Fruit fly (Drosophila melanogaster) whole organism, adult: ENCODE data around the gene CG32079.

ENCODE experiments used
- CG12768 ChIP-seq: fragments of 200-800 bp; sonication (Bioruptor generic); optimal IDR thresholded peaks from 2 replicates; lab custom pipeline; 2017; ENCODE audit warnings: missing biosample characterization, missing genetic modification characterization, mild to moderate bottlenecking, moderate library complexity, missing genetic modification reagents
- CG14711 ChIP-seq: fragments of 200-800 bp; sonication (Bioruptor generic); optimal IDR thresholded peaks from 2 replicates; lab custom pipeline; 2018; ENCODE audit warnings: missing biosample characterization, mild to moderate bottlenecking, missing genetic modification characterization, moderate library complexity
- CG1620 ChIP-seq: fragments of 200-800 bp; sonication (Bioruptor generic); optimal IDR thresholded peaks from 2 replicates; lab custom pipeline; 2016; ENCODE audit warnings: missing biosample characterization, missing genetic modification characterization
- CG33017 ChIP-seq: fragments of 200-800 bp; sonication (Bioruptor generic); optimal IDR thresholded peaks from 2 replicates; lab custom pipeline; 2018; ENCODE audit warnings: missing biosample characterization, mild to moderate bottlenecking, missing genetic modification characterization, moderate library complexity
- CG5204 ChIP-seq: fragments of 200-800 bp; sonication (Bioruptor generic); optimal IDR thresholded peaks from 2 replicates; lab custom pipeline; 2016; ENCODE audit warnings: missing biosample characterization, missing genetic modification characterization
- CG7045 ChIP-seq: fragments of 200-800 bp; sonication (Bioruptor generic); optimal IDR thresholded peaks from 2 replicates; lab custom pipeline; 2017; ENCODE audit warnings: missing biosample characterization, mild to moderate bottlenecking, missing genetic modification characterization
- CG7101 ChIP-seq: fragments of 200-800 bp; sonication (Bioruptor generic); optimal IDR thresholded peaks from 2 replicates; lab custom pipeline; 2018; ENCODE audit warnings: missing biosample characterization, mild to moderate bottlenecking, missing genetic modification characterization, moderate library complexity
- Clk ChIP-seq: fragments of 200-800 bp; sonication (Bioruptor generic); optimal IDR thresholded peaks from 2 replicates; lab custom pipeline; 2017; ENCODE audit warnings: missing biosample characterization, missing genetic modification characterization
- Crg-1 ChIP-seq: fragments of 200-800 bp; sonication (Bioruptor generic); optimal IDR thresholded peaks from 2 replicates; lab custom pipeline; 2016; ENCODE audit warnings: missing biosample characterization, missing genetic modification characterization
- Hr96 ChIP-seq: fragments of 200-800 bp; sonication (Bioruptor generic); optimal IDR thresholded peaks from 2 replicates; lab custom pipeline; 2016; ENCODE audit warnings: missing biosample characterization, missing genetic modification characterization
- Mnt ChIP-seq: fragments of 200-800 bp; sonication (Bioruptor generic); optimal IDR thresholded peaks from 2 replicates; lab custom pipeline; 2016; ENCODE audit warnings: missing biosample characterization, mild to moderate bottlenecking, missing genetic modification characterization
- bab1 ChIP-seq: fragments of 200-800 bp; sonication (Bioruptor generic); optimal IDR thresholded peaks from 3 replicates; lab custom pipeline; 2019; ENCODE audit warnings: missing biosample characterization, mild to moderate bottlenecking, missing genetic modification characterization, moderate library complexity
- cic ChIP-seq: fragments of 200-800 bp; sonication (Bioruptor generic); optimal IDR thresholded peaks from 2 replicates; lab custom pipeline; 2017; ENCODE audit warnings: missing biosample characterization, mild to moderate bottlenecking, missing genetic modification characterization, moderate library complexity
- cnc ChIP-seq, 2 experiments: fragments of >200 bp; optimal IDR thresholded peaks; 2 replicates each; lab custom pipeline; 2017
- kay ChIP-seq: fragments of 200-800 bp; sonication (Bioruptor generic); peaks from one replicate; lab custom pipeline; 2016; ENCODE audit warnings: missing biosample characterization, missing genetic modification characterization, borderline replicate concordance
- ovo ChIP-seq: fragments of 200-800 bp; sonication (Bioruptor generic); optimal IDR thresholded peaks from 2 replicates; lab custom pipeline; 2016; ENCODE audit warnings: missing biosample characterization, missing genetic modification characterization
- pad ChIP-seq: fragments of 200-800 bp; sonication (Bioruptor generic); optimal IDR thresholded peaks from 3 replicates; lab custom pipeline; 2017; ENCODE audit warnings: missing biosample characterization, missing genetic modification characterization, mild to moderate bottlenecking, moderate library complexity, missing genetic modification reagents
- tj ChIP-seq: fragments of 200-800 bp; sonication (Bioruptor generic); optimal IDR thresholded peaks from 3 replicates; lab custom pipeline; 2017; ENCODE audit warnings: missing biosample characterization, mild to moderate bottlenecking, missing genetic modification characterization, moderate library complexity
- toe ChIP-seq: fragments of 200-800 bp; sonication (Bioruptor generic); optimal IDR thresholded peaks from 2 replicates; lab custom pipeline; 2016; ENCODE audit warnings: missing biosample characterization, missing genetic modification characterization

Gene CG32079

DNA sequence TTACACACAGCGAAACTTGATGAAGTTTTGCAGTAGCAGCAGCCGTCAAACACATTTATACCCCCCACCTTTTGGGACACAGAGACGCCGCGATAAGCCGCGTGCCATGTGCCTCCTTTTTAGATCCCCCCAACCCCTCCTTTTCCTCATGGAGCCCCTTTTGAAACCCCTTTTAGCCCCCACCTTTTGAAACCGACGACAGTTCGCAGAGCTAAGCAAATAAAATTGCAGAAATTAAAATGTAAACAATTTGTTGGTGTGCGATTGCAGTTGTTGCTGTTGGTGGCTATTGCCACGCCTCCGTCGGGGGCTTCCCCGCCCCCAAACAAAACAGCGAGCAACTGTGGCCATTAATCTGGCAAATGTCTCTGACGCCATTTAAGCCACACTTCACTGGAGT, 36.1 kb upstream of the CG32079 start:
- peak; percentile 94 for TF ChIP-seq tj
- TF ChIP-seq ovo (GFP tag; lab: Kevin White, UChicago): no peak
- no peak for TF ChIP-seq kay (GFP tag; lab: Kevin White, UChicago)

DNA sequence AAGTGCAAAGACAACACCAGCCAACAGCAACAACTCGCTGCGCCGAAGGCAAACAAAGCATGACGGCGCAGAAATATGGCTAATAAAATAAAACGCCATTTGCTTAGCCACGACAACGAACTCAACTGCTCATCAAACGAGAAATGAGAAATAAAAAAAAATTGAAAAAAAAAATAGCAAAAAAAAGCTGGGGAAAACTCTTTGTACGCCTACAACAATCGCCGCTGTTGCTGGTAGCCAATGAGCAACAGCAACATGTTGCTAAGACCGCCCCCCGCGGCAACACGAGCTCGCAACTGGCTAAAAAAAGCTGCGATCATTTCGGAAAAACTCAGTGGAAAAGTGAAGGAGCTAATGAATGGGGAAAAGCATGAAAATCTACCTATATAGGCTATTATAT, 35.5 kb upstream of the CG32079 start:
- peak in 1 of 2 experiments; percentile 60 for TF ChIP-seq cnc (optimal IDR thresholded peaks at IDR 0.05; lab: Kevin White, UChicago)
- TF ChIP-seq Mnt (GFP tag; lab: Kevin White, UChicago): no peak

DNA sequence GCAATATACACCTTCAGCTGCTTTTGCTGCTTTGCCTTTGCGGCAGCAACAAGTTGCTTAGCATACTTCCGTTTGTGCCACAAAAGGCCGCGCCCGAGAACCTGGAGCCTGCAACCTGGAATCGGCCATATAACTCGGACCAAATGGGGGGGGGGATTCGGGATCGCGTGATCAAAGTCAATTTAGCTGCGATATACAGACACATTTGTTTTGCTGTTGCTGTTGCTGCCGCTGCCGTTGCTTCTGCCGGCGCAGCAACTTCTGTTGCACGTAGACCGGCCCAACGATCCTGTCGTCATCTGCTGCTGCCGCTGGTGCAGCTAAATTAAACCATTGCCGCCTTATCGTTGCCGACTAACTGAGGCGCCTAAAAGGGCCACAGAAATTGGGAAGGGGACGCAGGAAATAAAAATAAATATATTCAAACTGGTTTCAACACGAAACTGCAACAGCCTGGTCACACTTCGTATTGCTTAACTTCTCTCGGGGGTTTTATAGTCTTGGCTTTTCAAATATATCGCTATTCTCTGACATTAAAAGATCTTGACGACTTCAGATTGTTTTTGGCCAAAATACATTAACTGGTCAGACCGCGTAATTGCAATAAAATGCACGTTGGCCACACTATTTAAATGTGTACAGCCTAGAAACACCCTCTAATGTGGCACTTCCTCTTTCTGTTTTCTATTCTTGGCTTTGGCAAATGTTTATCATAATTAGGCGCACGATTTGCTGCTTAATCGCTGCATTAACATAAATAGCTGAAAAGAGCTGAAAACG, 33.9 kb upstream of the CG32079 start:
- TF ChIP-seq bab1: no peak
- no peak for TF ChIP-seq Crg-1 (GFP tag; lab: Kevin White, UChicago)
- TF ChIP-seq CG33017: no peak
- TF ChIP-seq kay (GFP tag; lab: Kevin White, UChicago): no peak
- TF ChIP-seq CG1620 (GFP tag; lab: Kevin White, UChicago): no peak
- TF ChIP-seq tj: no peak
- no peak for TF ChIP-seq ovo (GFP tag; lab: Kevin White, UChicago)
- no peak for TF ChIP-seq Hr96 (GFP tag; lab: Kevin White, UChicago)

DNA sequence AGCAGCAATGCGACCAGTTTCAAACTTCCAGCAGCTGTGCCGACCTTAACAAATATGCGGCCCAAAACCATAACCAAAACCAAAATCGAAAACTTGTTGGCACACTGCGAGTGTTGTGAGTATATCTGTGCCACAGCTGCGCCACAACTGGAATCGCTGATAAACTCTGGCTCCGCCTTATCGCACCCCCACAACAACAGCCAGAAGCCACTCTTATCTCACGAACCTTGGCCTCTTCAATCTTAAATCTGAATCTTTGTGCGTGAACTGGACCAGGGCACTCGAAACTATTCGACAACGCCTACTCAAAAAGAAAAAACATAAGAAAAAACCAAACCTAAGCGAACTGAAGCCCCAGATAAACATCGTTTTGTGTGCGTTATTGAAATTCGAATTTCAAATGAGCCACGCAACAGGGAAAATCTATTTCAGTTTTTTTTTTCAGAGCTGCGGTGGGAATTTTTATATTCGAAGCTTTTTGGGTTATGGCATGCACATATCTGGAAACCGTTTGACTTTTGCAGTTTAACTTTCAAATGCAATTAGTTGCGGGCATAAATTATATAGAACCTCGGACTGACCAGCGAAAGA, 28.0 kb upstream of the CG32079 start:
- TF ChIP-seq CG33017 (no peak), Hr96 (GFP tag; lab: Kevin White, UChicago) (no peak), CG7101 (tag; lab: Kevin White, UChicago) (no peak), CG7045 (no peak), kay (GFP tag; lab: Kevin White, UChicago) (no peak), cnc (optimal IDR thresholded peaks at IDR 0.05; lab: Kevin White, UChicago) (no peak), Crg-1 (GFP tag; lab: Kevin White, UChicago) (no peak), toe (GFP tag; lab: Kevin White, UChicago) (no peak)

DNA sequence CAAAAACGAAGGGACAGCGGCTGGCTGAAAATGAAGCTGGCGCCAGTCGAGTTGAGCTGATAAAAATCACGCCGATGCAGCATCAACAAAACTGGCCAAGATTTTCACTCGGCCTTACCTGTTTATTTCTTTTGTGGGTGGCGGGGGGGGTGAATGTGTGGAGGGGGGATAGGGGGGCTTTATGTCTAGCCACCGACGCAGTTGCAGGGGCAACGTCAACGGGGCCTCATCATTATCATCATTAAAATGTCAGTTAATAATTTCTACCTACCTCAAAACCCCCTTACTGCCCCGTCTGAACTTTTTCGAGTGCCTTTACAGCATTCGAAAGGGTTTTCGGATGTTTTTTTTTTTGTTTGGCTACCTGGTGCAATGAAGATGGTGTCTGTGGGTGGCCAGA, 25.8 kb upstream of the CG32079 start:
- TF ChIP-seq CG1620 (GFP tag; lab: Kevin White, UChicago) (no peak), Mnt (GFP tag; lab: Kevin White, UChicago) (no peak), pad (GFP tag; lab: Kevin White, UChicago) (no peak), cic (GFP tag; lab: Kevin White, UChicago) (no peak), CG7101 (tag; lab: Kevin White, UChicago) (no peak)

DNA sequence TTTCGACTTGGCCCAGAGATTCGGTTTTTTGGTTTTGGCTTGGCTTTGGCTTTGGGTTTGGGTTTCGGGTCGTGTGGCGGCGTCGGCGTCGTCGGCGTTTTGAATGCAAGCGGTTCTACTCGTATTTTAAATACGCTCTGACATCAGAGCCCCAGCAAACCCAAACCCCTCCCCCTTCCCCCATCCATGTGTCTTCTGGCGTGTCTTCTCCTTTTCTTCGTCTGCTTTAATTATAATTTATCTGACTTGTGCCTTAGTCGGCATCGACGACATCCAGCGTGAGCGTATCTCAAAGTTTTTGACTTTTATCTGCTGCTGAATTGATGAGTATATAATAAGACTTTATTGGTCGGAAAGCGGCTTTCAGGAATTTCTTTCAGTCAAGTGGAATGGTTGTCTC, 23.6 kb upstream of the CG32079 start:
- no peak for TF ChIP-seq Clk (GFP tag; lab: Kevin White, UChicago)
- no peak for TF ChIP-seq CG5204
- no peak for TF ChIP-seq Crg-1 (GFP tag; lab: Kevin White, UChicago)
- no peak for TF ChIP-seq Mnt (GFP tag; lab: Kevin White, UChicago)
- no peak for TF ChIP-seq ovo (GFP tag; lab: Kevin White, UChicago)
- TF ChIP-seq CG7045: no peak
- TF ChIP-seq CG12768 (GFP tag; lab: Kevin White, UChicago): no peak
- no peak for TF ChIP-seq pad (GFP tag; lab: Kevin White, UChicago)
- TF ChIP-seq toe (GFP tag; lab: Kevin White, UChicago): no peak
- no peak for TF ChIP-seq CG7101 (tag; lab: Kevin White, UChicago)

DNA sequence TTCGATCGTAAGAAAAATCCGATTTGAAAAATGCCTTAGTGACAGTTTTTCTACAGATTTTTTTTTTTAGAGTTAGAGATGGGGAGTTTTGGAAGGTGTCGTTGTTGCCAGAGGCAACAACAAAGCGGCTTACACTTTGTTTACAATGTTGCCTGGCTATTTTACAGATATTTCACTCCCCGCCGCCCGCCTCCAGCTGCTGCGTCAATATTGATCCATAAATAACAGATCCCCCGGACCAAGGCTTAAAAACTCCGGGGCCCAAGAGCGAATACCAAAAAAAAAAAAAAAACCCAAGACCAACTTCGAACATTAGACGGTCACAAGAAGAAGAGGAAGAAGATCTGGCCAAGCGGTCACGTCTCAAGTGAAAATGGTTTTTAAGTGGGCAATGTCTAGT, 22.4 kb upstream of the CG32079 start:
- TF ChIP-seq tj: no peak
- TF ChIP-seq toe (GFP tag; lab: Kevin White, UChicago): no peak
- TF ChIP-seq Crg-1 (GFP tag; lab: Kevin White, UChicago): no peak
- no peak for TF ChIP-seq ovo (GFP tag; lab: Kevin White, UChicago)
- TF ChIP-seq kay (GFP tag; lab: Kevin White, UChicago): no peak
- TF ChIP-seq CG1620 (GFP tag; lab: Kevin White, UChicago): no peak
- TF ChIP-seq pad (GFP tag; lab: Kevin White, UChicago): no peak
- no peak for TF ChIP-seq cic (GFP tag; lab: Kevin White, UChicago)
- no peak for TF ChIP-seq bab1
- no peak for TF ChIP-seq CG12768 (GFP tag; lab: Kevin White, UChicago)
- TF ChIP-seq Clk (GFP tag; lab: Kevin White, UChicago): no peak
- TF ChIP-seq Mnt (GFP tag; lab: Kevin White, UChicago): no peak
- no peak for TF ChIP-seq CG7045
- TF ChIP-seq CG5204: no peak
- no peak for TF ChIP-seq cnc (optimal IDR thresholded peaks at IDR 0.05; lab: Kevin White, UChicago)
- no peak for TF ChIP-seq Hr96 (GFP tag; lab: Kevin White, UChicago)
- TF ChIP-seq CG14711 (tag; lab: Kevin White, UChicago): no peak
- no peak for TF ChIP-seq CG7101 (tag; lab: Kevin White, UChicago)
